Worm (Caenorhabditis elegans) whole organism, L1 larva: ENCODE results near the gene Y82E9BR.9.

ENCODE experiments used
- C34B4.2 ChIP-seq: sonication (generic microtip); optimal IDR thresholded peaks from 2 replicates; lab custom pipeline; 2017; ENCODE audit warnings: mild to moderate bottlenecking, missing genetic modification characterization, missing compliant biosample characterization
- aly-2 ChIP-seq: fragments of 150-350 bp; optimal IDR thresholded peaks from 2 replicates; lab custom pipeline; 2014; ENCODE audit warnings: missing biosample characterization, missing genetic modification characterization
- blmp-1 ChIP-seq: fragments of 150-350 bp; optimal IDR thresholded peaks from 2 replicates; lab custom pipeline; 2014; ENCODE audit warnings: missing biosample characterization, missing genetic modification characterization
- lin-15B ChIP-seq: fragments of 150-350 bp; sonication (generic microtip); optimal IDR thresholded peaks from 3 replicates; lab custom pipeline; 2014; ENCODE audit warnings: missing biosample characterization, missing genetic modification characterization
- nhr-12 ChIP-seq: sonication (generic microtip); optimal IDR thresholded peaks from 2 replicates; lab custom pipeline; 2017; ENCODE audit warnings: missing biosample characterization, missing genetic modification characterization
- nhr-77 ChIP-seq: fragments of 150-350 bp; optimal IDR thresholded peaks from 2 replicates; lab custom pipeline; 2014; ENCODE audit warnings: missing biosample characterization, missing genetic modification characterization
- nhr-85 ChIP-seq: sonication (generic microtip); peaks from one replicate; lab custom pipeline; 2016; ENCODE audit warnings: missing genetic modification characterization, inconsistent platforms, missing compliant biosample characterization
- nhr-90 ChIP-seq: sonication (generic microtip); optimal IDR thresholded peaks from 2 replicates; lab custom pipeline; 2016; ENCODE audit warnings: mild to moderate bottlenecking, missing genetic modification characterization, missing compliant biosample characterization; ENCODE audit not compliant: poor library complexity
- rnt-1 ChIP-seq: sonication (generic microtip); optimal IDR thresholded peaks from 2 replicates; lab custom pipeline; 2016; ENCODE audit warnings: mild to moderate bottlenecking, missing genetic modification characterization, moderate library complexity, missing compliant biosample characterization
- snpc-4 ChIP-seq: fragments of 150-350 bp; optimal IDR thresholded peaks from 2 replicates; lab custom pipeline; 2014; ENCODE audit warnings: missing biosample characterization, missing genetic modification characterization

- TF ChIP-seq aly-2 (tag; lab: Kevin White, UChicago), result no peak
- no peak for TF ChIP-seq C34B4.2 (tag; lab: Kevin White, UChicago)
- TF ChIP-seq blmp-1 (tag; lab: Kevin White, UChicago), result no peak
- no peak for TF ChIP-seq nhr-90 (tag; lab: Kevin White, UChicago)
- TF ChIP-seq nhr-12 (tag; lab: Kevin White, UChicago), result no peak
- no peak for TF ChIP-seq lin-15B (tag; lab: Kevin White, UChicago)
- TF ChIP-seq rnt-1 (tag; lab: Kevin White, UChicago), result no peak
- no peak for TF ChIP-seq nhr-77
- TF ChIP-seq snpc-4 (tag; lab: Kevin White, UChicago), result no peak
- TF ChIP-seq nhr-85 (tag; lab: Kevin White, UChicago), result no peak
Measured at ce11 chrIII:1399670-1400069, 40.1 kb upstream of the Y82E9BR.9 start, which contains the start of gene pals-16.
